Fruit fly (Drosophila melanogaster): ENCODE data around the gene twit.

DNA sequence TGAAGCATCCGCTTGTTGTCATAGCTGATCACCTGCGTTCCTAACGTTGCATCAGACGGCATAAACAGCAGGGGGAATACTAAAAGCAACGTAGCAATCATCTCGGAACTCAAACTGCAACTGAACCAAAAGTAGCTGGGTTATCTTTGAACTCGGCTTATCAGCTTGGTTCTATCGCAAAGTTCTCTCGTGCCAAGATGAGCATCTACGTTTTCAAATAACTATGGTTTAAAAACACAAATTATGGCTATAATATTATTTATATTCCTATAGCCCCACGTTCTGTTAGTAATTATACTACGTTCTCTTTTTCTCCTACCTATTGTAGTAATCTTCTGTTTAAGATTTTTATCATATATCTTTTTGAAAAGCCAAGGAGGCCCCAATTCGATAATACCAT lies 5.4 kb downstream of the twit start, which contains the start of gene CG14400:
- TF ChIP-seq CTCF (GFP tag; optimal IDR thresholded peaks at IDR 0.05) (no peak), Sin3A (optimal IDR thresholded peaks at IDR 0.05) (no peak), CG12744 (GFP tag; optimal IDR thresholded peaks at IDR 0.05) (no peak), CG17802 (tag; optimal IDR thresholded peaks at IDR 0.05) (no peak), bigmax (GFP tag; optimal IDR thresholded peaks at IDR 0.05) (no peak), klu (GFP tag; IDR thresholded peaks at IDR 0.05) (no peak), Antp (GFP tag; optimal IDR thresholded peaks at IDR 0.05) (no peak)

Measured in whole organism, embryonic.